5 worm cellular contexts compared by ENCODE assay signal in genomic region chrX:15170958-15171357, ce11.
TF ChIP-seq lines count a peak whose summit lies in the region.

No protein-coding gene starts in this region.

TF ChIP-seq in whole organism, L1 larva, 84 proteins besides CTCF, POLR2A, EP300 and RAD21:
- TF ChIP-seq elt-2 (tag; optimal IDR thresholded peaks at IDR 0.05; lab: Kevin White, UChicago): peak; percentile 13
- TF ChIP-seq dpl-1 (GFP tag; optimal IDR thresholded peaks at IDR 0.05; lab: Kevin White, UChicago): no peak
- peak; percentile 87 for TF ChIP-seq snpc-4 (tag; optimal IDR thresholded peaks at IDR 0.05; lab: Kevin White, UChicago)
- no peak for TF ChIP-seq mdl-1 (tag; optimal IDR thresholded peaks at IDR 0.05; lab: Kevin White, UChicago)
- no peak for TF ChIP-seq nhr-90 (tag; optimal IDR thresholded peaks at IDR 0.05; lab: Kevin White, UChicago; ENCODE audit: poor library complexity)
- no peak for TF ChIP-seq blmp-1 (tag; optimal IDR thresholded peaks at IDR 0.05; lab: Kevin White, UChicago)
- TF ChIP-seq ceh-63 (GFP tag; optimal IDR thresholded peaks at IDR 0.05; lab: Kevin White, UChicago): no peak
- no peak for TF ChIP-seq C04F5.9 (tag; optimal IDR thresholded peaks at IDR 0.05; lab: Kevin White, UChicago)
- TF ChIP-seq grh-1 (GFP tag; IDR thresholded peaks at IDR 0.05; lab: Robert Waterston, UW): no peak
TF ChIP-seq in whole organism, L1 larva: peak in this region for 2.

TF ChIP-seq in whole organism, L2 larva, 48 proteins besides CTCF, POLR2A, EP300 and RAD21:
- TF ChIP-seq snpc-4 (tag; optimal IDR thresholded peaks at IDR 0.05; lab: Kevin White, UChicago): peak; percentile 86
- TF ChIP-seq dmd-4 (tag; optimal IDR thresholded peaks at IDR 0.05; lab: Kevin White, UChicago): no peak
- peak; percentile 18 for TF ChIP-seq sma-9 (GFP tag; optimal IDR thresholded peaks at IDR 0.05; lab: Kevin White, UChicago)
- no peak for TF ChIP-seq sma-9 (tag; optimal IDR thresholded peaks at IDR 0.05; lab: Kevin White, UChicago)
- TF ChIP-seq peb-1 (tag; optimal IDR thresholded peaks at IDR 0.05; lab: Kevin White, UChicago): no peak
- TF ChIP-seq fos-1 (tag; optimal IDR thresholded peaks at IDR 0.05; lab: Kevin White, UChicago): no peak

TF ChIP-seq in whole organism, L3 larva, 47 proteins besides CTCF, POLR2A, EP300 and RAD21:
- TF ChIP-seq ceh-16 (tag; optimal IDR thresholded peaks at IDR 0.05; lab: Kevin White, UChicago): no peak
- peak; percentile 77 for TF ChIP-seq snpc-4 (tag; optimal IDR thresholded peaks at IDR 0.05; lab: Kevin White, UChicago)

TF ChIP-seq in whole organism, L4 larva, 104 proteins besides CTCF, POLR2A, EP300 and RAD21:
- peak; percentile 69 for TF ChIP-seq snpc-4 (tag; optimal IDR thresholded peaks at IDR 0.05; lab: Kevin White, UChicago)
- TF ChIP-seq nhr-42 (GFP tag; IDR thresholded peaks at IDR 0.05; lab: Robert Waterston, UW): 0 out of 2 replicates have a peak, but pooled peaks have one; percentile 64
- TF ChIP-seq ZK337.2 (GFP tag; IDR thresholded peaks at IDR 0.05; lab: Robert Waterston, UW): no peak
- TF ChIP-seq dve-1 (tag; optimal IDR thresholded peaks at IDR 0.05; lab: Kevin White, UChicago; ENCODE audit: insufficient read depth): peak; percentile 4
- TF ChIP-seq nhr-41 (GFP tag; IDR thresholded peaks at IDR 0.05; lab: Robert Waterston, UW): no peak
- no peak for TF ChIP-seq daf-16 (GFP tag; optimal IDR thresholded peaks at IDR 0.05; lab: Kevin White, UChicago)
- TF ChIP-seq daf-16 (tag; optimal IDR thresholded peaks at IDR 0.05; lab: Kevin White, UChicago): peak; percentile 37
- TF ChIP-seq T26A8.4 (GFP tag; IDR thresholded peaks at IDR 0.05; lab: Robert Waterston, UW): 0 out of 2 replicates have a peak, but pooled peaks have one; percentile 19

TF ChIP-seq in whole organism, young adult, 124 proteins besides CTCF, POLR2A, EP300 and RAD21:
- no peak for TF ChIP-seq rcor-1 (GFP tag; IDR thresholded peaks at IDR 0.05; lab: Robert Waterston, UW)
- TF ChIP-seq snpc-4 (GFP tag; optimal IDR thresholded peaks at IDR 0.05; lab: Kevin White, UChicago): no peak
- TF ChIP-seq snpc-4 (tag; optimal IDR thresholded peaks at IDR 0.05; lab: Kevin White, UChicago): peak; percentile 39 to 93 (median 72)
- TF ChIP-seq F57C9.4 (tag; optimal IDR thresholded peaks at IDR 0.05; lab: Kevin White, UChicago): no peak
- no peak for TF ChIP-seq xnd-1 (tag; optimal IDR thresholded peaks at IDR 0.05; lab: Kevin White, UChicago)
- no peak for TF ChIP-seq nfyb-1 (GFP tag; IDR thresholded peaks at IDR 0.05; lab: Robert Waterston, UW)
